Fruit fly (Drosophila melanogaster) whole organism, embryonic: ENCODE measurements around the gene Cep290.

Experiments used
- Atf6 ChIP-seq: fragments of 200-800 bp; sonication (Bioruptor generic); IDR thresholded peaks from 2 replicates; pipeline ENCODE4 v1.3.6; 2022; ENCODE audit warnings: missing biosample characterization, missing genetic modification characterization
- Blimp-1 ChIP-seq: fragments of 200-800 bp; sonication (Bioruptor generic); optimal IDR thresholded peaks from 3 replicates; lab custom pipeline; 2018; ENCODE audit warnings: missing biosample characterization, missing genetic modification characterization, mild to moderate bottlenecking, moderate library complexity, missing genetic modification reagents
- CG10959 ChIP-seq: fragments of 200-800 bp; sonication (Bioruptor generic); IDR thresholded peaks from 2 replicates; pipeline ENCODE4 v1.3.6; 2022; ENCODE audit warnings: missing biosample characterization, missing genetic modification characterization
- CG11696 ChIP-seq: fragments of 200-800 bp; sonication (Bioruptor generic); IDR thresholded peaks from 2 replicates; pipeline ENCODE4 v1.3.6; 2022; ENCODE audit warnings: missing biosample characterization, missing genetic modification characterization
- CG11723 ChIP-seq: fragments of 200-800 bp; sonication (Bioruptor generic); optimal IDR thresholded peaks from 2 replicates; lab custom pipeline; 2017; ENCODE audit warnings: missing biosample characterization, mild to moderate bottlenecking, missing genetic modification characterization
- CG12219 ChIP-seq: fragments of 200-800 bp; sonication (Bioruptor generic); optimal IDR thresholded peaks from 3 replicates; lab custom pipeline; 2018; ENCODE audit warnings: missing biosample characterization, mild to moderate bottlenecking, missing genetic modification characterization
- CG12391 ChIP-seq: fragments of 200-800 bp; sonication (Bioruptor generic); optimal IDR thresholded peaks from 3 replicates; lab custom pipeline; 2018; ENCODE audit warnings: missing biosample characterization, mild to moderate bottlenecking, missing genetic modification characterization, moderate library complexity
- CG13287 ChIP-seq: fragments of 200-800 bp; sonication (Bioruptor generic); IDR thresholded peaks from 2 replicates; pipeline ENCODE4 v1.3.6; 2022; ENCODE audit warnings: missing biosample characterization, missing genetic modification characterization; ENCODE audit not compliant: partially characterized antibody
- CG1529 ChIP-seq: fragments of 200-800 bp; sonication (Bioruptor generic); optimal IDR thresholded peaks from 3 replicates; lab custom pipeline; 2018; ENCODE audit warnings: missing biosample characterization, missing genetic modification characterization
- CG2116 ChIP-seq: fragments of 200-800 bp; sonication (Bioruptor generic); optimal IDR thresholded peaks from 3 replicates; lab custom pipeline; 2018; ENCODE audit warnings: missing biosample characterization, mild to moderate bottlenecking, missing genetic modification characterization
- CG2875 ChIP-seq: fragments of 200-800 bp; sonication (Bioruptor generic); optimal IDR thresholded peaks from 2 replicates; lab custom pipeline; 2017; ENCODE audit warnings: missing biosample characterization, mild to moderate bottlenecking, missing genetic modification characterization, missing genetic modification reagents
- CG3281 ChIP-seq: fragments of 200-800 bp; sonication (Bioruptor generic); optimal IDR thresholded peaks from 3 replicates; lab custom pipeline; 2017; ENCODE audit warnings: missing biosample characterization, mild to moderate bottlenecking, missing genetic modification characterization
- CG34376 ChIP-seq: fragments of 200-800 bp; sonication (Bioruptor generic); optimal IDR thresholded peaks from 2 replicates; lab custom pipeline; 2018; ENCODE audit warnings: missing biosample characterization, mild to moderate bottlenecking, missing genetic modification characterization
- CG4404 ChIP-seq: fragments of 200-800 bp; sonication (Bioruptor generic); IDR thresholded peaks from 2 replicates; pipeline ENCODE4 v1.3.6; 2022; ENCODE audit warnings: missing biosample characterization, missing genetic modification characterization
- CG4617 ChIP-seq: fragments of 200-800 bp; sonication (Bioruptor generic); optimal IDR thresholded peaks from 3 replicates; lab custom pipeline; 2016; ENCODE audit warnings: missing biosample characterization, missing genetic modification characterization, borderline replicate concordance
- CG6254 ChIP-seq: fragments of 200-800 bp; sonication (Bioruptor generic); optimal IDR thresholded peaks from 3 replicates; lab custom pipeline; 2017; ENCODE audit warnings: mild to moderate bottlenecking, missing biosample characterization, missing genetic modification reagents, missing genetic modification characterization
- CG8089 ChIP-seq: fragments of 200-800 bp; sonication (Bioruptor generic); optimal IDR thresholded peaks from 3 replicates; lab custom pipeline; 2016; ENCODE audit warnings: missing biosample characterization, missing genetic modification characterization
- CG8388 ChIP-seq: fragments of 200-800 bp; sonication (Bioruptor generic); optimal IDR thresholded peaks from 2 replicates; lab custom pipeline; 2019; ENCODE audit warnings: missing biosample characterization, mild to moderate bottlenecking, missing genetic modification characterization, moderate library complexity
- CG8944 ChIP-seq: fragments of 200-800 bp; sonication (Bioruptor generic); optimal IDR thresholded peaks from 3 replicates; lab custom pipeline; 2016; ENCODE audit warnings: missing biosample characterization, missing genetic modification characterization
- Camta ChIP-seq: fragments of 200-800 bp; sonication (Bioruptor generic); optimal IDR thresholded peaks from 2 replicates; lab custom pipeline; 2016; ENCODE audit warnings: missing biosample characterization, missing genetic modification characterization
- D19A ChIP-seq: fragments of 200-800 bp; optimal IDR thresholded peaks from 3 replicates; lab custom pipeline; 2019; ENCODE audit warnings: missing biosample characterization, mild to moderate bottlenecking, missing genetic modification characterization, moderate library complexity
- Dek ChIP-seq: fragments of 200-800 bp; sonication (Bioruptor generic); optimal IDR thresholded peaks from 3 replicates; lab custom pipeline; 2019; ENCODE audit warnings: missing biosample characterization, mild to moderate bottlenecking, missing genetic modification characterization, moderate library complexity
- Fer2 ChIP-seq: fragments of 200-800 bp; sonication (Bioruptor generic); optimal IDR thresholded peaks from 2 replicates; lab custom pipeline; 2018; ENCODE audit warnings: missing biosample characterization, mild to moderate bottlenecking, missing genetic modification characterization, moderate library complexity
- HHEX ChIP-seq: fragments of 200-800 bp; sonication (Bioruptor generic); optimal IDR thresholded peaks from 3 replicates; lab custom pipeline; 2017; ENCODE audit warnings: missing biosample characterization, mild to moderate bottlenecking, missing genetic modification characterization, missing genetic modification reagents
- MESR4 ChIP-seq: fragments of 200-800 bp; sonication (Bioruptor generic); optimal IDR thresholded peaks from 2 replicates; lab custom pipeline; 2018; ENCODE audit warnings: missing biosample characterization, mild to moderate bottlenecking, missing genetic modification characterization, moderate library complexity
- Ravus ChIP-seq: fragments of 200-800 bp; sonication (Bioruptor generic); IDR thresholded peaks from 2 replicates; pipeline ENCODE4 v1.3.6; 2022; ENCODE audit warnings: missing biosample characterization, missing genetic modification characterization
- YL-1 ChIP-seq: fragments of 200-800 bp; sonication (Bioruptor generic); optimal IDR thresholded peaks from 3 replicates; lab custom pipeline; 2017; ENCODE audit warnings: missing biosample characterization, mild to moderate bottlenecking, missing genetic modification characterization
- ase ChIP-seq: fragments of 200-800 bp; sonication (Bioruptor generic); IDR thresholded peaks from 3 replicates; pipeline ENCODE4 v1.3.6; 2022; ENCODE audit warnings: missing biosample characterization, missing genetic modification characterization
- ash1 ChIP-seq: fragments of 200-800 bp; sonication (Bioruptor generic); optimal IDR thresholded peaks from 2 replicates; lab custom pipeline; 2018; ENCODE audit warnings: missing biosample characterization, mild to moderate bottlenecking, missing genetic modification characterization
- bsh ChIP-seq, 2 experiments: fragments of 200-800 bp; sonication (Bioruptor generic); optimal IDR thresholded peaks; 2 replicates each; lab custom pipeline; 2017 to 2018; ENCODE audit warnings: mild to moderate bottlenecking in 2 of 2, missing biosample characterization in 2 of 2, missing genetic modification characterization in 2 of 2, moderate library complexity in 1 of 2
- cato ChIP-seq: fragments of 200-800 bp; sonication (Bioruptor generic); optimal IDR thresholded peaks from 2 replicates; lab custom pipeline; 2016; ENCODE audit warnings: missing biosample characterization, missing genetic modification characterization, borderline replicate concordance
- cg ChIP-seq: fragments of 200-800 bp; sonication (Bioruptor generic); optimal IDR thresholded peaks from 3 replicates; lab custom pipeline; 2019; ENCODE audit warnings: missing biosample characterization, mild to moderate bottlenecking, missing genetic modification characterization, moderate library complexity
- chinmo ChIP-seq: fragments of 200-800 bp; sonication (Bioruptor generic); IDR thresholded peaks from 4 replicates; pipeline ENCODE4 v1.3.6; 2022; ENCODE audit warnings: missing biosample characterization, missing genetic modification characterization; ENCODE audit not compliant: partially characterized antibody
- crol ChIP-seq: fragments of 200-800 bp; sonication (Bioruptor generic); IDR thresholded peaks from 2 replicates; pipeline ENCODE4 v1.3.6; 2022; ENCODE audit warnings: missing biosample characterization, missing genetic modification characterization
- da ChIP-seq: fragments of 200-800 bp; sonication (Bioruptor generic); optimal IDR thresholded peaks from 2 replicates; lab custom pipeline; 2016; ENCODE audit warnings: missing biosample characterization, missing genetic modification characterization
- dmrt99B ChIP-seq: fragments of 200-800 bp; sonication (Bioruptor generic); optimal IDR thresholded peaks from 2 replicates; lab custom pipeline; 2018; ENCODE audit warnings: missing biosample characterization, mild to moderate bottlenecking, missing genetic modification characterization, moderate library complexity
- esg ChIP-seq: fragments of 200-800 bp; sonication (Bioruptor generic); conservative IDR thresholded peaks from 2 replicates; pipeline ENCODE4 v1.3.6; 2022; ENCODE audit warnings: missing biosample characterization, missing genetic modification characterization
- hkb ChIP-seq, 2 experiments: fragments of 200-800 bp in 1 of 2; fragments of >200 bp in 1 of 2; sonication (Bioruptor generic) in 1 of 2; IDR thresholded peaks in 1 of 2; optimal IDR thresholded peaks in 1 of 2; 2 replicates each; pipeline versions ENCODE4 v1.3.6 to Lab custom; 2017 to 2022; ENCODE audit warnings: missing biosample characterization in 1 of 2, missing genetic modification characterization in 1 of 2
- jing ChIP-seq: fragments of 200-800 bp; sonication (Bioruptor generic); optimal IDR thresholded peaks from 2 replicates; lab custom pipeline; 2018; ENCODE audit warnings: missing biosample characterization, mild to moderate bottlenecking, missing genetic modification characterization
- lilli ChIP-seq: fragments of 200-800 bp; sonication (Bioruptor generic); optimal IDR thresholded peaks from 3 replicates; lab custom pipeline; 2016; ENCODE audit warnings: missing biosample characterization, missing genetic modification characterization
- oc ChIP-seq: fragments of 200-800 bp; sonication (Bioruptor generic); optimal IDR thresholded peaks from 2 replicates; lab custom pipeline; 2018; ENCODE audit warnings: missing biosample characterization, mild to moderate bottlenecking, missing genetic modification characterization, moderate library complexity
- schlank ChIP-seq: fragments of 200-800 bp; sonication (Bioruptor generic); optimal IDR thresholded peaks from 2 replicates; lab custom pipeline; 2018; ENCODE audit warnings: missing biosample characterization, mild to moderate bottlenecking, missing genetic modification characterization
- sd ChIP-seq: fragments of 200-800 bp; sonication (Bioruptor generic); optimal IDR thresholded peaks from 3 replicates; lab custom pipeline; 2018; ENCODE audit warnings: missing biosample characterization, mild to moderate bottlenecking, missing genetic modification characterization, moderate library complexity
- sens ChIP-seq: fragments of 200-800 bp; sonication (Bioruptor generic); peaks from one replicate; lab custom pipeline; 2016; ENCODE audit warnings: missing biosample characterization, missing genetic modification characterization
- ssp ChIP-seq: fragments of 200-800 bp; sonication (Bioruptor generic); IDR thresholded peaks from 2 replicates; pipeline ENCODE4 v1.3.6; 2022; ENCODE audit warnings: missing biosample characterization, missing genetic modification characterization
- tup ChIP-seq: fragments of 200-800 bp; sonication (Bioruptor generic); optimal IDR thresholded peaks from 2 replicates; lab custom pipeline; 2016; ENCODE audit warnings: missing biosample characterization, mild to moderate bottlenecking, missing genetic modification characterization, moderate library complexity
- zfh1 ChIP-seq: fragments of 200-800 bp; sonication (Bioruptor generic); IDR thresholded peaks from 3 replicates; pipeline ENCODE4 v1.3.6; 2022; ENCODE audit warnings: missing biosample characterization, missing genetic modification characterization
- zfh2 ChIP-seq: fragments of 200-800 bp; sonication (Bioruptor generic); optimal IDR thresholded peaks from 2 replicates; lab custom pipeline; 2016; ENCODE audit warnings: missing biosample characterization, missing genetic modification characterization

The Cep290 gene

DNA sequence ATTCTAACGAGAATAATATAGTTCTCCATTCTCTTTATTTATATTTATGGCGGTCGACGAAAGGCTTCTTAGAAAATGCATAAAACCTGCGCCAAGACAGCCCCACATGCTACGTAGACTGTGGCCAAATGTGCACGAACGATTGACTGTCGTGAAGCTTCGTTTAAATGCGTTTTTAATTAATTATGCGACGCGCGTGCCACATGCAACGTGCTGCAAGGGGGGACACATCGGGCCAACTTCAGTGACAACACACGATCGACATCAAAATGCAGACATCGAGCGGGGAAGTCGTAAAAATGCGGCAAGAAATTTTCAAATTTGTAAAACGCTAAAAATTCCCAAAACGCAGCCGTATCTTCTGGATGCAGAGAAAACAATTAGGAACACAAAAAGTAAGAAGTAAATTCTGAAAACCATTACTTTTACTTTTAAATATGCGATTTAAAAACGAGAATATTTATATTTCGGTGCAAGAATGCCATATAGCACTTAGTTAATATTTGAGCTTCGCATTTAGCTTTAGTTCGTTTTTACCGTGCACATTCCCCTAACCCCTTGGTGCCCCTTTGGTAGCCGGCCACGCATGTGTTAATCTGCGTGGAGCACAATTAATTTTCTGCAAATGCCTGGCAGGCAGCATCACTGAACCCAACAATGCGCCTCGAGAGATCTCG, 43.8 kb upstream of the Cep290 start (continued):
- TF ChIP-seq CG13287 (GFP tag; lab: Robert Waterston, UW) = no peak
- TF ChIP-seq D19A = peak; percentile 23
- peak; percentile 42; the same call in 1 of the 2 replicates for TF ChIP-seq ssp (GFP tag; lab: Robert Waterston, UW)
- TF ChIP-seq CG3281 (GFP tag; lab: Kevin White, UChicago) = no peak
- peak; percentile 1 for TF ChIP-seq HHEX (GFP tag; lab: Kevin White, UChicago)
- peak; percentile 62 for TF ChIP-seq CG6254 (GFP tag; lab: Kevin White, UChicago)
- peak; percentile 33 for TF ChIP-seq CG1529
- TF ChIP-seq CG12391 (tag; lab: Kevin White, UChicago) = peak; percentile 42
- no peak for TF ChIP-seq cg (GFP tag; lab: Kevin White, UChicago)
- TF ChIP-seq tup (GFP tag; lab: Kevin White, UChicago) = no peak
- no peak for TF ChIP-seq Dek (tag; lab: Kevin White, UChicago)
- no peak for TF ChIP-seq CG4404 (GFP tag; lab: Robert Waterston, UW)
- TF ChIP-seq cato (GFP tag; lab: Kevin White, UChicago) = no peak
- no peak for TF ChIP-seq CG12219 (GFP tag; lab: Kevin White, UChicago)
- TF ChIP-seq jing = peak; percentile 20
- no peak for TF ChIP-seq CG11723 (GFP tag; lab: Kevin White, UChicago)
- no peak for TF ChIP-seq CG8089 (GFP tag; lab: Kevin White, UChicago)
- no peak for TF ChIP-seq chinmo
- no peak for TF ChIP-seq MESR4
- TF ChIP-seq CG2875 (GFP tag; lab: Kevin White, UChicago) = peak; percentile 22
- TF ChIP-seq ash1 (GFP tag; lab: Kevin White, UChicago) = no peak
- no peak for TF ChIP-seq CG4617
- TF ChIP-seq zfh1 = peak; percentile 72; the same call in 2 of the 3 replicates
- no peak for TF ChIP-seq CG8944
- TF ChIP-seq CG2116 (GFP tag; lab: Kevin White, UChicago) = no peak
- peak; percentile 31; the same call in 1 of the 2 replicates for TF ChIP-seq esg
- no peak for TF ChIP-seq da (GFP tag; lab: Kevin White, UChicago)
- TF ChIP-seq sens (GFP tag; lab: Kevin White, UChicago) = peak; percentile 92
- TF ChIP-seq CG8388 = peak; percentile 41
- no peak for TF ChIP-seq CG11696 (GFP tag; lab: Robert Waterston, UW)
- TF ChIP-seq oc (tag; lab: Kevin White, UChicago) = peak; percentile 15
- TF ChIP-seq sd (tag; lab: Kevin White, UChicago) = peak; percentile 37
- TF ChIP-seq schlank (tag; lab: Kevin White, UChicago) = no peak
- peak; percentile 75 for TF ChIP-seq Blimp-1
- no peak for TF ChIP-seq Camta (GFP tag; lab: Kevin White, UChicago)
- TF ChIP-seq zfh2 = no peak
- peak; percentile 15 to 73 for TF ChIP-seq bsh (GFP tag; optimal IDR thresholded peaks at IDR 0.05; lab: Kevin White, UChicago)
- TF ChIP-seq crol (GFP tag; lab: Robert Waterston, UW) = peak; percentile 63
- no peak for TF ChIP-seq CG34376 (GFP tag; lab: Kevin White, UChicago)
- TF ChIP-seq Fer2 (tag; lab: Kevin White, UChicago) = no peak
- TF ChIP-seq ase = peak; percentile 26; the same call in 1 of the 3 replicates
- no peak for TF ChIP-seq lilli (GFP tag; lab: Kevin White, UChicago)
- no peak for TF ChIP-seq Atf6 (GFP tag; lab: Robert Waterston, UW)
- no peak for TF ChIP-seq Ravus
- no peak for TF ChIP-seq YL-1
- TF ChIP-seq dmrt99B = peak; percentile 59
- TF ChIP-seq CG10959 (GFP tag; lab: Robert Waterston, UW) = 0 out of 2 replicates have a peak, but pooled peaks have one; percentile 17
- no peak for TF ChIP-seq hkb (optimal IDR thresholded peaks at IDR 0.05; lab: Kevin White, UChicago)
- peak; percentile 52 for TF ChIP-seq hkb (GFP tag; IDR thresholded peaks at IDR 0.05; lab: Robert Waterston, UW)
